Worm (Caenorhabditis elegans): ENCODE measurements around the gene sru-1.

ce11 chrIV:9525682-9526416 lies 37.4 kb downstream of the sru-1 start, which contains the start of gene elo-1:
- TF ChIP-seq nhr-11 (tag; optimal IDR thresholded peaks at IDR 0.05) (no peak), sea-2 (GFP tag; optimal IDR thresholded peaks at IDR 0.05) (no peak), nhr-25 (tag; optimal IDR thresholded peaks at IDR 0.05) (no peak), ceh-9 (tag; optimal IDR thresholded peaks at IDR 0.05) (no peak), nhr-43 (tag; optimal IDR thresholded peaks at IDR 0.05; ENCODE audit: poor library complexity, severe bottlenecking) (no peak), pha-4 (tag; optimal IDR thresholded peaks at IDR 0.05) (peak; percentile 27), ztf-11 (tag; optimal IDR thresholded peaks at IDR 0.05) (no peak), nfya-1 (tag; optimal IDR thresholded peaks at IDR 0.05; ENCODE audit: insufficient read depth) (peak; percentile 29), fos-1 (tag; optimal IDR thresholded peaks at IDR 0.05) (peak; percentile 19), ztf-4 (tag; optimal IDR thresholded peaks at IDR 0.05) (no peak), nhr-237 (tag; optimal IDR thresholded peaks at IDR 0.05) (no peak), ceh-28 (tag; optimal IDR thresholded peaks at IDR 0.05) (no peak)

Measured in whole organism, L3 larva.